Fruit fly (Drosophila melanogaster): ENCODE results near the gene CG18476.

Gene CG18476

dm6 chr3R:11663441-11663840 is 14.5 kb downstream of the CG18476 start (continued):
- TF ChIP-seq CG30403 (GFP tag; optimal IDR thresholded peaks at IDR 0.05) (peak; percentile 35), HLH4C (GFP tag; IDR thresholded peaks at IDR 0.05; ENCODE audit: partially characterized antibody) (no peak), CG12659 (GFP tag; optimal IDR thresholded peaks at IDR 0.05) (peak; percentile 28), Awh (GFP tag; IDR thresholded peaks at IDR 0.05) (no peak), seq (GFP tag; IDR thresholded peaks at IDR 0.05) (no peak), CG12769 (tag; optimal IDR thresholded peaks at IDR 0.05) (no peak), CG10431 (GFP tag; optimal IDR thresholded peaks at IDR 0.05) (no peak), Med (GFP tag) (no peak), fd3F (GFP tag; optimal IDR thresholded peaks at IDR 0.05) (peak; percentile 32), Dad (GFP tag; optimal IDR thresholded peaks at IDR 0.05) (no peak), da (GFP tag; optimal IDR thresholded peaks at IDR 0.05) (no peak), CG12299 (tag; optimal IDR thresholded peaks at IDR 0.05) (no peak), CG17385 (GFP tag; optimal IDR thresholded peaks at IDR 0.05) (peak; percentile 31), Hand (GFP tag; optimal IDR thresholded peaks at IDR 0.05) (no peak), BtbVII (GFP tag; optimal IDR thresholded peaks at IDR 0.05) (peak; percentile 26), CG18011 (GFP tag; optimal IDR thresholded peaks at IDR 0.05) (no peak), pros (GFP tag; optimal IDR thresholded peaks at IDR 0.05) (no peak), nmo (GFP tag; optimal IDR thresholded peaks at IDR 0.05) (peak; percentile 63), CG10979 (tag; optimal IDR thresholded peaks at IDR 0.05) (peak; percentile 38), repo (GFP tag; optimal IDR thresholded peaks at IDR 0.05) (no peak), Mes4 (GFP tag; optimal IDR thresholded peaks at IDR 0.05) (no peak), CG34376 (GFP tag; optimal IDR thresholded peaks at IDR 0.05) (no peak), CG31224 (GFP tag; IDR thresholded peaks at IDR 0.05) (no peak), CG32532 (GFP tag; IDR thresholded peaks at IDR 0.05) (no peak), sc (optimal IDR thresholded peaks at IDR 0.05) (no peak), sc (GFP tag; optimal IDR thresholded peaks at IDR 0.05) (no peak), Vsx1 (GFP tag; optimal IDR thresholded peaks at IDR 0.05) (no peak), ems (GFP tag; optimal IDR thresholded peaks at IDR 0.05) (no peak), CG10321 (GFP tag; IDR thresholded peaks at IDR 0.05) (no peak), gem (tag; optimal IDR thresholded peaks at IDR 0.05) (peak; percentile 79), CG6689 (GFP tag; IDR thresholded peaks at IDR 0.05) (peak; percentile 38), pan (optimal IDR thresholded peaks at IDR 0.05) (no peak), pan (GFP tag; optimal IDR thresholded peaks at IDR 0.05 in 1 of 2, IDR thresholded peaks at IDR 0.05 in 1 of 2) (peak in 1 of 2 experiments; percentile 50), Hey (tag; optimal IDR thresholded peaks at IDR 0.05) (no peak), slbo (GFP tag; IDR thresholded peaks at IDR 0.05) (peak; percentile 30; the same call in 1 of the 2 replicates), Sox100B (GFP tag; optimal IDR thresholded peaks at IDR 0.05) (peak; percentile 76), CG1024 (GFP tag; IDR thresholded peaks at IDR 0.05) (no peak), CG6813 (GFP tag; optimal IDR thresholded peaks at IDR 0.05) (no peak), CG43689 (GFP tag; IDR thresholded peaks at IDR 0.05) (no peak), CG6272 (GFP tag; IDR thresholded peaks at IDR 0.05) (no peak), fru (optimal IDR thresholded peaks at IDR 0.05) (no peak), CG6791 (GFP tag; IDR thresholded peaks at IDR 0.05; ENCODE audit: partially characterized antibody) (no peak), row (GFP tag; IDR thresholded peaks at IDR 0.05) (peak; percentile 61), Camta (GFP tag; optimal IDR thresholded peaks at IDR 0.05) (no peak), insv (GFP tag; optimal IDR thresholded peaks at IDR 0.05) (no peak), CG17359 (tag; optimal IDR thresholded peaks at IDR 0.05) (peak; percentile 62), ATbp (GFP tag; optimal IDR thresholded peaks at IDR 0.05) (peak; percentile 29), CG16863 (GFP tag; optimal IDR thresholded peaks at IDR 0.05) (no peak), bab2 (GFP tag; optimal IDR thresholded peaks at IDR 0.05) (no peak), az2 (GFP tag; optimal IDR thresholded peaks at IDR 0.05) (peak; percentile 24), CG2875 (GFP tag; optimal IDR thresholded peaks at IDR 0.05) (peak; percentile 19), cwo (GFP tag; optimal IDR thresholded peaks at IDR 0.05) (peak; percentile 31)
